Worm (Caenorhabditis elegans): Measurements from ENCODE around the gene R03D7.15.

DNA sequence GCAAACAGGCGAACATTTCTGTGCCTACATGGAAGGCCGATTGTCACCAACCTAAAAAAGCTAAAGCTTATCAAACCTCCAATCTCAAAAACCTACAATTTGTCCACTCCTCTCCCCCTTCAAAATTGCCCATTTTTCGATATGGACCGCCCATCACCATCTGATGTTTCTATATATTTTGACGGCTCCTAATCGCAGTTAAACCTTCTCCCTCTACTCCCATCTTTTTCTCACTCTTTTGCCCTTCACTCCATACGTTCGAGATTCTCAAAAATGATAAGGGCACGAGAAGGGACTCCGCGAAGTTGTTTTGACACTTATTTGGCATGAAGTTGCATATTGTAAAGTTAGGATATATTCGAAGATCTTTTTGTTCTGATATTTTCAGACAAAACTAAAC is 17.1 kb downstream of the R03D7.15 start:
- TF ChIP-seq pax-1 (tag; optimal IDR thresholded peaks at IDR 0.05): no peak
- no peak for TF ChIP-seq elt-2 (tag; optimal IDR thresholded peaks at IDR 0.05)
- no peak for TF ChIP-seq ceh-30 (tag; optimal IDR thresholded peaks at IDR 0.05)
- TF ChIP-seq nfya-1 (tag; optimal IDR thresholded peaks at IDR 0.05): no peak
- no peak for TF ChIP-seq fkh-6 (tag; optimal IDR thresholded peaks at IDR 0.05)
- TF ChIP-seq hlh-13 (GFP tag; optimal IDR thresholded peaks at IDR 0.05): no peak
- no peak for TF ChIP-seq unc-86 (tag; optimal IDR thresholded peaks at IDR 0.05)
- no peak for TF ChIP-seq ceh-48 (tag; optimal IDR thresholded peaks at IDR 0.05)
- no peak for TF ChIP-seq ceh-9 (tag; optimal IDR thresholded peaks at IDR 0.05)
- TF ChIP-seq fax-1 (tag; optimal IDR thresholded peaks at IDR 0.05): no peak
- no peak for TF ChIP-seq sox-4 (tag; optimal IDR thresholded peaks at IDR 0.05)
